Worm (Caenorhabditis elegans) whole organism, young adult: ENCODE data around the gene Y43F8B.15.
A peak's percentile ranks its signal among the peaks of the same experiment; 100 is the strongest.

ENCODE experiments used
- B0019.2 ChIP-seq: fragments of 200-800 bp; sonication (Bioruptor generic); conservative IDR thresholded peaks from 2 replicates; pipeline ENCODE4 v1.3.6; 2022; ENCODE audit warnings: missing genetic modification reagents, missing genetic modification characterization, missing compliant biosample characterization
- B0261.1 ChIP-seq: sonication (generic microtip); optimal IDR thresholded peaks from 2 replicates; lab custom pipeline; 2016; ENCODE audit warnings: mild to moderate bottlenecking, missing genetic modification characterization, moderate library complexity, missing compliant biosample characterization
- B0336.3 ChIP-seq: fragments of 200-800 bp; sonication (Bioruptor generic); IDR thresholded peaks from 2 replicates; pipeline ENCODE4 v1.3.6; 2022; ENCODE audit warnings: missing genetic modification characterization, missing compliant biosample characterization
- F10E7.11 ChIP-seq: sonication (generic microtip); optimal IDR thresholded peaks from 2 replicates; lab custom pipeline; 2017; ENCODE audit warnings: mild to moderate bottlenecking, missing genetic modification characterization, moderate library complexity, missing compliant biosample characterization
- F52B5.7 ChIP-seq: sonication (generic microtip); optimal IDR thresholded peaks from 2 replicates; lab custom pipeline; 2016; ENCODE audit warnings: mild to moderate bottlenecking, missing genetic modification characterization, missing compliant biosample characterization
- F57A8.1 ChIP-seq: fragments of 200-800 bp; sonication (Bioruptor generic); optimal IDR thresholded peaks from 2 replicates; lab custom pipeline; 2018; ENCODE audit warnings: mild to moderate bottlenecking, missing genetic modification characterization, moderate library complexity, missing compliant biosample characterization
- F57C9.4 ChIP-seq: sonication (generic microtip); optimal IDR thresholded peaks from 2 replicates; lab custom pipeline; 2017; ENCODE audit warnings: mild to moderate bottlenecking, missing genetic modification characterization, missing compliant biosample characterization
- T26A5.8 ChIP-seq: sonication (generic microtip); optimal IDR thresholded peaks from 2 replicates; lab custom pipeline; 2016; ENCODE audit warnings: missing genetic modification characterization, missing compliant biosample characterization
- Y67H2A.10 ChIP-seq: fragments of 200-800 bp; sonication (Bioruptor generic); conservative IDR thresholded peaks from 2 replicates; pipeline ENCODE4 v1.3.6; 2022; ENCODE audit warnings: missing genetic modification reagents, missing genetic modification characterization, missing compliant biosample characterization
- Y95B8A.8 ChIP-seq: fragments of 200-800 bp; sonication (Bioruptor generic); IDR thresholded peaks from 2 replicates; pipeline ENCODE4 v1.3.6; 2022; ENCODE audit warnings: missing genetic modification reagents, missing genetic modification characterization, missing compliant biosample characterization
- aptf-3 ChIP-seq: fragments of 200-800 bp; sonication (Bioruptor generic); IDR thresholded peaks from 2 replicates; pipeline ENCODE4 v1.3.6; 2022; ENCODE audit warnings: missing genetic modification characterization, missing compliant biosample characterization
- attf-3 ChIP-seq: fragments of 200-800 bp; sonication (Bioruptor generic); conservative IDR thresholded peaks from 2 replicates; pipeline ENCODE4 v1.3.6; 2022; ENCODE audit warnings: missing genetic modification reagents, missing genetic modification characterization, missing compliant biosample characterization
- attf-5 ChIP-seq: fragments of 200-800 bp; sonication (Bioruptor generic); optimal IDR thresholded peaks from 2 replicates; lab custom pipeline; 2018; ENCODE audit warnings: mild to moderate bottlenecking, missing genetic modification characterization, missing compliant biosample characterization
- cebp-2 ChIP-seq: fragments of 200-800 bp; sonication (Bioruptor generic); IDR thresholded peaks from 2 replicates; pipeline ENCODE4 v1.3.6; 2022; ENCODE audit warnings: missing genetic modification characterization, missing compliant biosample characterization
- ceh-27 ChIP-seq: fragments of 200-800 bp; sonication (Bioruptor generic); optimal IDR thresholded peaks from 2 replicates; lab custom pipeline; 2018; ENCODE audit warnings: mild to moderate bottlenecking, missing genetic modification characterization, moderate library complexity, missing compliant biosample characterization
- ceh-79 ChIP-seq: sonication (generic microtip); optimal IDR thresholded peaks from 2 replicates; lab custom pipeline; 2017; ENCODE audit warnings: mild to moderate bottlenecking, missing genetic modification characterization, missing compliant biosample characterization
- chd-7 ChIP-seq: sonication (generic microtip); optimal IDR thresholded peaks from 2 replicates; lab custom pipeline; 2016; ENCODE audit warnings: mild to moderate bottlenecking, missing genetic modification characterization, moderate library complexity, missing compliant biosample characterization
- dox-1 ChIP-seq: fragments of 200-800 bp; sonication (Bioruptor generic); IDR thresholded peaks from 2 replicates; pipeline ENCODE4 v1.3.6; 2022; ENCODE audit warnings: missing genetic modification reagents, missing genetic modification characterization, missing compliant biosample characterization
- dpff-1 ChIP-seq: sonication (generic microtip); optimal IDR thresholded peaks from 2 replicates; lab custom pipeline; 2017; ENCODE audit warnings: mild to moderate bottlenecking, missing genetic modification characterization, missing compliant biosample characterization
- egl-18 ChIP-seq: fragments of 200-800 bp; sonication (Bioruptor generic); IDR thresholded peaks from 2 replicates; pipeline ENCODE4 v1.3.6; 2022; ENCODE audit warnings: missing genetic modification reagents, missing genetic modification characterization, missing compliant biosample characterization
- egl-44 ChIP-seq: fragments of 200-800 bp; sonication (Bioruptor generic); IDR thresholded peaks from 2 replicates; pipeline ENCODE4 v1.3.6; 2022; ENCODE audit warnings: missing genetic modification reagents, missing genetic modification characterization, missing compliant biosample characterization
- ekl-4 ChIP-seq: fragments of 200-800 bp; sonication (Bioruptor generic); IDR thresholded peaks from 2 replicates; pipeline ENCODE4 v1.3.6; 2022; ENCODE audit warnings: missing genetic modification reagents, missing genetic modification characterization, missing compliant biosample characterization
- ets-4 ChIP-seq: fragments of 200-800 bp; sonication (Bioruptor generic); optimal IDR thresholded peaks from 2 replicates; lab custom pipeline; 2018; ENCODE audit warnings: mild to moderate bottlenecking, missing genetic modification characterization, missing compliant biosample characterization
- hlh-26 ChIP-seq: fragments of 200-800 bp; sonication (Bioruptor generic); conservative IDR thresholded peaks from 2 replicates; pipeline ENCODE4 v1.3.6; 2022; ENCODE audit warnings: missing genetic modification reagents, missing genetic modification characterization, missing compliant biosample characterization
- hmg-1.2 ChIP-seq: fragments of 200-800 bp; sonication (Bioruptor generic); IDR thresholded peaks from 2 replicates; pipeline ENCODE4 v1.3.6; 2022; ENCODE audit warnings: missing genetic modification reagents, missing genetic modification characterization, missing compliant biosample characterization
- hmg-20 ChIP-seq: fragments of 200-800 bp; sonication (Bioruptor generic); IDR thresholded peaks from 2 replicates; pipeline ENCODE4 v1.3.6; 2022; ENCODE audit warnings: missing genetic modification reagents, missing genetic modification characterization, missing compliant biosample characterization
- hrde-1 ChIP-seq: sonication (generic microtip); optimal IDR thresholded peaks from 2 replicates; lab custom pipeline; 2016; ENCODE audit warnings: missing genetic modification characterization, mild to moderate bottlenecking, missing compliant biosample characterization, moderate library complexity, missing genotype, missing genetic modification reagents, borderline replicate concordance
- lin-35 ChIP-seq, 3 experiments: fragments of 150-350 bp in 2 of 3; sonication (generic microtip) in 1 of 3; optimal IDR thresholded peaks; 2 replicates each; lab custom pipeline; 2014 to 2018; ENCODE audit warnings: missing biosample characterization in 3 of 3, missing genetic modification characterization in 3 of 3, missing genetic modification reagents in 3 of 3
- lin-40 ChIP-seq: sonication (generic microtip); optimal IDR thresholded peaks from 2 replicates; lab custom pipeline; 2016; ENCODE audit warnings: missing genetic modification characterization, mild to moderate bottlenecking, missing compliant biosample characterization, missing genotype, missing genetic modification reagents
- lsl-1 ChIP-seq: fragments of 200-800 bp; sonication (Bioruptor generic); optimal IDR thresholded peaks from 2 replicates; lab custom pipeline; 2018; ENCODE audit warnings: mild to moderate bottlenecking, missing genetic modification characterization, moderate library complexity, missing compliant biosample characterization
- madf-3 ChIP-seq: fragments of 200-800 bp; sonication (Bioruptor generic); IDR thresholded peaks from 2 replicates; pipeline ENCODE4 v1.3.6; 2022; ENCODE audit warnings: missing genetic modification reagents, missing genetic modification characterization, missing compliant biosample characterization
- mes-4 ChIP-seq: sonication (generic microtip); optimal IDR thresholded peaks from 2 replicates; lab custom pipeline; 2016; ENCODE audit warnings: missing genotype, missing genetic modification characterization, missing compliant biosample characterization
- nfya-1 ChIP-seq: sonication (generic microtip); optimal IDR thresholded peaks from 2 replicates; lab custom pipeline; 2017; ENCODE audit warnings: antibody characterized with exemption, missing compliant biosample characterization, missing genetic modification characterization, borderline replicate concordance; ENCODE audit not compliant: insufficient read depth
- rec-8 ChIP-seq, 2 experiments: sonication (generic microtip); optimal IDR thresholded peaks; 2 replicates each; lab custom pipeline; 2016; ENCODE audit warnings: mild to moderate bottlenecking in 2 of 2, missing genetic modification characterization in 2 of 2, missing genetic modification reagents in 2 of 2, missing genotype in 2 of 2, missing biosample characterization in 1 of 2, missing compliant biosample characterization in 1 of 2, moderate library complexity in 1 of 2
- tbx-9 ChIP-seq: sonication (generic microtip); optimal IDR thresholded peaks from 2 replicates; lab custom pipeline; 2016; ENCODE audit warnings: borderline replicate concordance, missing genetic modification characterization, inconsistent platforms, missing compliant biosample characterization
- zfh-2 ChIP-seq: fragments of 200-800 bp; sonication (Bioruptor generic); conservative IDR thresholded peaks from 2 replicates; pipeline ENCODE4 v1.3.6; 2022; ENCODE audit warnings: missing genetic modification reagents, missing genetic modification characterization, missing compliant biosample characterization
- ztf-22 ChIP-seq: fragments of 200-800 bp; sonication (Bioruptor generic); optimal IDR thresholded peaks from 2 replicates; lab custom pipeline; 2018; ENCODE audit warnings: mild to moderate bottlenecking, missing genetic modification characterization, moderate library complexity, missing compliant biosample characterization
- ztf-25 ChIP-seq: fragments of 200-800 bp; sonication (Bioruptor generic); IDR thresholded peaks from 2 replicates; pipeline ENCODE4 v1.3.6; 2022; ENCODE audit warnings: missing genetic modification reagents, missing genetic modification characterization, missing compliant biosample characterization
- ztf-26 ChIP-seq: sonication (generic microtip); optimal IDR thresholded peaks from 2 replicates; lab custom pipeline; 2017; ENCODE audit warnings: missing genetic modification characterization, missing compliant biosample characterization
- ztf-28 ChIP-seq: fragments of 200-800 bp; sonication (Bioruptor generic); IDR thresholded peaks from 2 replicates; pipeline ENCODE4 v1.3.6; 2022; ENCODE audit warnings: missing genetic modification reagents, missing genetic modification characterization, missing compliant biosample characterization
- ztf-3 ChIP-seq: fragments of 200-800 bp; sonication (Bioruptor generic); optimal IDR thresholded peaks from 2 replicates; lab custom pipeline; 2018; ENCODE audit warnings: mild to moderate bottlenecking, missing genetic modification characterization, missing compliant biosample characterization

Y43F8B.15 gene

DNA sequence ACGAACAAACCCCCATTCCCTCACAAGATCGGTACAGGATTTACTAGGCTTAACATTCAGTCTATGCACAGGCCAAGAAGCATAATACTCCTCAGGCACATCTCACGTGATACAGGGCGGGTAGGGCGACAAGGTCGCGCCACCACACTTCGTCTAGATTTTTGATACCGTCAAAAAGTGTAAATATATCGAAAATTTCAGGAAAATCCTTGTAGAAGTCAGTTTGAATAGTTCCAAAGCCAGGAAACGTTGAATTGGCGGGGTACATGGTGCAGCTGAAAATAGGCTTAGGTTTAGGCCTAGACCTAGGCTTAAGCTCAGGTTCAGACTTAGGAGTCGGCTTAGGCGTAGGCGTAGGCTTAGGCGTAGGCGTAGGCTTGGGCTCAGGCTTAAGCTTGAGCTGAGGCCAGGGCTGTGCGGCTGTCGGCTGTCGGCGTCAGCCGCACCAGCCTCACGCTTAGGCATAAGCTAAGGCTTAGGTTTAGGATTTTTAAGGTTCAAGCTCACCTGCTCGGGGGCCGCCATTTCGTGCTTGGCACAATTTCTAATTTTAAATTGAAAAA, 31.5 kb downstream of the Y43F8B.15 start (continued):
- no peak for TF ChIP-seq B0336.3
- TF ChIP-seq egl-44 (GFP tag; lab: Robert Waterston, UW), result no peak; the same call in 1 of the 2 replicates
- no peak for TF ChIP-seq F57C9.4 (tag; lab: Kevin White, UChicago)
- no peak for TF ChIP-seq rec-8 (tag; optimal IDR thresholded peaks at IDR 0.05; lab: Kevin White, UChicago)
- 0 out of 2 replicates have a peak, but pooled peaks have one; percentile 21 for TF ChIP-seq aptf-3 (GFP tag; lab: Robert Waterston, UW)
- peak; percentile 63 for TF ChIP-seq F52B5.7 (tag; lab: Kevin White, UChicago)
- TF ChIP-seq chd-7 (tag; lab: Kevin White, UChicago), result peak; percentile 49
- no peak for TF ChIP-seq ztf-28 (GFP tag; lab: Robert Waterston, UW)
- peak; percentile 46 for TF ChIP-seq ekl-4 (GFP tag; lab: Robert Waterston, UW)
- TF ChIP-seq F57A8.1, result no peak
- TF ChIP-seq ceh-79 (tag; lab: Kevin White, UChicago), result no peak
- TF ChIP-seq lin-35 (GFP tag; optimal IDR thresholded peaks at IDR 0.05; lab: Kevin White, UChicago), result no peak
- TF ChIP-seq dox-1 (GFP tag; lab: Robert Waterston, UW), result 0 out of 2 replicates have a peak, but pooled peaks have one; percentile 39
- 0 out of 2 replicates have a peak, but pooled peaks have one; percentile 35 for TF ChIP-seq madf-3
- TF ChIP-seq nfya-1 (tag; lab: Kevin White, UChicago), result no peak
- no peak for TF ChIP-seq lsl-1 (GFP tag; lab: Kevin White, UChicago)
- TF ChIP-seq B0019.2 (GFP tag; lab: Robert Waterston, UW), result no peak
- no peak for TF ChIP-seq ceh-27 (GFP tag; lab: Kevin White, UChicago)
- TF ChIP-seq B0261.1, result no peak
- no peak for TF ChIP-seq egl-18 (GFP tag; lab: Robert Waterston, UW)
- no peak; the same call in 1 of the 2 replicates for TF ChIP-seq zfh-2 (GFP tag; lab: Robert Waterston, UW)
- TF ChIP-seq hmg-20 (GFP tag; lab: Robert Waterston, UW), result no peak
- TF ChIP-seq hlh-26, result no peak
- no peak for TF ChIP-seq mes-4 (tag; lab: Kevin White, UChicago)
- TF ChIP-seq ztf-22 (GFP tag; lab: Kevin White, UChicago), result no peak
- no peak for TF ChIP-seq dpff-1 (tag; lab: Kevin White, UChicago)
- TF ChIP-seq ztf-26 (tag; lab: Kevin White, UChicago), result no peak
- TF ChIP-seq attf-5, result no peak
- peak; percentile 28; the same call in 1 of the 2 replicates for TF ChIP-seq hmg-1.2 (GFP tag; lab: Robert Waterston, UW)
- no peak for TF ChIP-seq T26A5.8
- peak; percentile 3 for TF ChIP-seq ztf-3
- TF ChIP-seq cebp-2, result no peak
- no peak for TF ChIP-seq ztf-25 (GFP tag; lab: Robert Waterston, UW)
- TF ChIP-seq Y67H2A.10, result no peak
- no peak for TF ChIP-seq lin-40 (tag; lab: Kevin White, UChicago)
- TF ChIP-seq attf-3 (GFP tag; lab: Robert Waterston, UW), result peak; percentile 34; the same call in 1 of the 2 replicates

DNA sequence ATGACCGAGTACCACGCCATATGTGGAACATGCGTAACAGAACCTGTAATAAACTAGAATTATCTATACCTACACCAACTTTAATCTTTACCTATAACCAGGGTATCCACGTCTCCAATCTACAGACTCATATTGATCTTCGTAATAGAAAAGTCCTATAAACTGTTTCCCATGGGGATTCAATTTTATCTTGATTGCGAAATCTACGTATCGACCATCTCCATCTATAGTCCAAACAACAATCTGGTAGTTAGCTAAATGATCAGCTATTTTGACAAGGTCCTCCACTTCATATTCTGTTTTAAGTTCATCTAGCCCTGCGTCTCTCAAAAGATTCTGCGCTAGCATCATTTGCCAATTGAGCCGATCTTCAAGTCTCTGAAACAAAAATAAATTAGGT, 32.3 kb downstream of the Y43F8B.15 start:
- no peak for TF ChIP-seq ceh-27 (GFP tag; lab: Kevin White, UChicago)
- no peak for TF ChIP-seq Y95B8A.8 (GFP tag; lab: Robert Waterston, UW)
- TF ChIP-seq tbx-9, result no peak
- TF ChIP-seq hrde-1 (tag; lab: Kevin White, UChicago), result no peak
- no peak for TF ChIP-seq F10E7.11 (tag; lab: Kevin White, UChicago)
- TF ChIP-seq aptf-3 (GFP tag; lab: Robert Waterston, UW), result no peak
- no peak for TF ChIP-seq lin-40 (tag; lab: Kevin White, UChicago)
- no peak for TF ChIP-seq ets-4 (GFP tag; lab: Kevin White, UChicago)
- TF ChIP-seq mes-4 (tag; lab: Kevin White, UChicago), result no peak
